Worm (Caenorhabditis elegans) whole organism, L3 larva: ENCODE results near the gene T22B7.4.

Source experiments
- egl-27 ChIP-seq: sonication (generic microtip); optimal IDR thresholded peaks from 4 replicates; lab custom pipeline; 2017; ENCODE audit warnings: missing biosample characterization, missing genetic modification reagents, missing genetic modification characterization
- elt-1 ChIP-seq: fragments of 150-350 bp; optimal IDR thresholded peaks from 2 replicates; lab custom pipeline; 2014; ENCODE audit warnings: missing biosample characterization, missing genetic modification characterization
- mdl-1 ChIP-seq: fragments of 150-350 bp; optimal IDR thresholded peaks from 2 replicates; lab custom pipeline; 2014; ENCODE audit warnings: missing biosample characterization, missing genetic modification characterization
- nhr-77 ChIP-seq: fragments of 150-350 bp; optimal IDR thresholded peaks from 2 replicates; lab custom pipeline; 2014; ENCODE audit warnings: missing biosample characterization, missing genetic modification characterization
- skn-1 ChIP-seq: fragments of 150-350 bp; optimal IDR thresholded peaks from 2 replicates; lab custom pipeline; 2014; ENCODE audit warnings: missing biosample characterization, missing genetic modification characterization
- tbx-2 ChIP-seq: sonication (generic microtip); optimal IDR thresholded peaks from 2 replicates; lab custom pipeline; 2016; ENCODE audit warnings: mild to moderate bottlenecking, missing genetic modification characterization, missing compliant biosample characterization
- unc-39 ChIP-seq: sonication (generic microtip); optimal IDR thresholded peaks from 4 replicates; lab custom pipeline; 2017; ENCODE audit warnings: missing biosample characterization, missing genetic modification characterization
- zag-1 ChIP-seq: fragments of 150-350 bp; optimal IDR thresholded peaks from 2 replicates; lab custom pipeline; 2014; ENCODE audit warnings: missing biosample characterization, missing genetic modification characterization
- ztf-11 ChIP-seq: fragments of 150-350 bp; optimal IDR thresholded peaks from 2 replicates; lab custom pipeline; 2014; ENCODE audit warnings: missing biosample characterization, missing genetic modification characterization
- ztf-4 ChIP-seq: fragments of 150-350 bp; optimal IDR thresholded peaks from 2 replicates; lab custom pipeline; 2014; ENCODE audit warnings: missing biosample characterization, missing genetic modification characterization

DNA sequence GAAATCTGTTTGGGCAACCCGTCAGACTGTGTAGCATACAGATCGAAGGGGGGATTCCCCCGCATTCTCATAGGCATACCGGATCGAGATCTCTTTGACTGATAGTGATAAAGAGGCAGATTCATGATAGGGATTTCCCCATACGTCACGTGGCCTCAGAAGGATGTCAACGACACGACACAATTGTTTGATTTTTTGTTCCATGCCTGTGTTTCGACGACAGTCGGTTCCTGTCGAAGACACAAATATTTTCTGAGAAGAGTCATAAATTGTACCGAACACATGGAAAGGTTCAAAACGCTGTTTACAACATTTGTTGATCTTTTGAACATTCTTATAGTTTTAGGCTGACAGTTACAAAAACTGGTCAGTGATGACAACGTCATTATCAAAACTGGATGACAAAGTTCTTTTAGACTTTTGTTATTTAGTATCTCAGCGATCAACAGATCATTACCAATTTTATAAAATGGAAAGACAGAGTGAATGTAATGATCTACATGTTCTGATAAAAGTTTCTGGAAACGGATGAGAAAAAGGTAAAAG, 12.7 kb downstream of the T22B7.4 start:
- TF ChIP-seq ztf-11 (tag; lab: Kevin White, UChicago) (no peak), unc-39 (no peak), zag-1 (tag; lab: Kevin White, UChicago) (no peak), tbx-2 (tag; lab: Kevin White, UChicago) (no peak), ztf-4 (no peak), egl-27 (tag; lab: Kevin White, UChicago) (no peak), nhr-77 (tag; lab: Kevin White, UChicago) (no peak), mdl-1 (tag; lab: Kevin White, UChicago) (no peak), elt-1 (tag; lab: Kevin White, UChicago) (no peak), skn-1 (tag; lab: Kevin White, UChicago) (no peak)
